Worm (Caenorhabditis elegans): ENCODE data around the gene F55C10.4.

F55C10.4 gene

ce11 chrV:11421605-11422004 is 35.1 kb downstream of the F55C10.4 start, which contains the start of gene des-2:
TSS of gene des-2 (minus strand) at chrV:11421705.
- TF ChIP-seq ceh-45 (GFP tag; IDR thresholded peaks at IDR 0.05): no peak
- no peak for TF ChIP-seq pha-4 (tag; optimal IDR thresholded peaks at IDR 0.05)
- no peak for TF ChIP-seq unc-86 (tag; optimal IDR thresholded peaks at IDR 0.05)
- TF ChIP-seq tbx-2 (tag; optimal IDR thresholded peaks at IDR 0.05): no peak
- no peak for TF ChIP-seq fkh-10 (GFP tag; optimal IDR thresholded peaks at IDR 0.05)
- no peak for TF ChIP-seq ceh-9 (tag; optimal IDR thresholded peaks at IDR 0.05)
- no peak for TF ChIP-seq rnt-1 (tag; optimal IDR thresholded peaks at IDR 0.05)
- no peak for TF ChIP-seq pax-1 (tag; optimal IDR thresholded peaks at IDR 0.05)
- TF ChIP-seq elt-2 (tag; optimal IDR thresholded peaks at IDR 0.05): no peak
- TF ChIP-seq dve-1 (tag; optimal IDR thresholded peaks at IDR 0.05): no peak
- TF ChIP-seq eyg-1 (tag; optimal IDR thresholded peaks at IDR 0.05): no peak
- no peak for TF ChIP-seq pha-2 (tag; optimal IDR thresholded peaks at IDR 0.05)
- no peak for TF ChIP-seq ceh-6 (GFP tag; optimal IDR thresholded peaks at IDR 0.05)
- no peak for TF ChIP-seq nhr-232 (tag; optimal IDR thresholded peaks at IDR 0.05)
- no peak for TF ChIP-seq hlh-30 (tag; optimal IDR thresholded peaks at IDR 0.05; ENCODE audit: insufficient read depth)

DNA sequence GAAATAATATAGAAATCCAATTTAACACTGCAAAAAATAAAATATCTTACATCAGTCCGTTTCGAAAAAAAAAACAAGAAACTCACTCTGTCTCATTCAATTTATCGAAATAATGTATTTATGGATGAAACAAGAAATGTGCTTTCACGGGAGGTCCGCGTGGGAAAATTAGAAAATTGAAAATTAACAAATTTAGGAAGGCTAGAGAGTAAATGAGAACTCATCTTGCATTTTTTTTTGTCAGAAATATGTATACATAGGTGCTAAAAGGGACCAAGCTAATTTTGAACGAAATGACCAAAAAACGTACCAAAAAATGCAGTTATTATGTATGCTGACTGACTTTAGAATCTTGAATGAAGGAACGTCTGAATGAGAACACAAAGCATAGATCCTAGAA is 38.0 kb downstream of the F55C10.4 start, which contains the start of gene T26H10.2:
T26H10.2 (minus strand) TSS at position 101 of the 400 bp plus-strand sequence.
- TF ChIP-seq C08G9.2 (tag; optimal IDR thresholded peaks at IDR 0.05) (no peak), eyg-1 (tag; optimal IDR thresholded peaks at IDR 0.05) (no peak), gmeb-2 (tag; optimal IDR thresholded peaks at IDR 0.05) (no peak), elt-2 (tag; optimal IDR thresholded peaks at IDR 0.05) (no peak), nfya-1 (tag; optimal IDR thresholded peaks at IDR 0.05) (no peak), hlh-8 (tag; optimal IDR thresholded peaks at IDR 0.05) (no peak), ets-4 (tag; optimal IDR thresholded peaks at IDR 0.05) (no peak), tbx-2 (tag; optimal IDR thresholded peaks at IDR 0.05) (no peak), dve-1 (tag; optimal IDR thresholded peaks at IDR 0.05) (no peak), ceh-14 (tag; optimal IDR thresholded peaks at IDR 0.05) (no peak), odd-2 (tag; optimal IDR thresholded peaks at IDR 0.05) (no peak), hlh-13 (GFP tag; optimal IDR thresholded peaks at IDR 0.05) (no peak), elt-4 (tag; optimal IDR thresholded peaks at IDR 0.05) (no peak), ceh-2 (tag; optimal IDR thresholded peaks at IDR 0.05) (no peak), T23F11.4 (GFP tag; optimal IDR thresholded peaks at IDR 0.05) (no peak), ceh-24 (tag; optimal IDR thresholded peaks at IDR 0.05) (no peak), ceh-45 (GFP tag; IDR thresholded peaks at IDR 0.05) (no peak), ahr-1 (tag; optimal IDR thresholded peaks at IDR 0.05) (no peak), Y22D7AL.16 (tag; optimal IDR thresholded peaks at IDR 0.05) (no peak)

DNA sequence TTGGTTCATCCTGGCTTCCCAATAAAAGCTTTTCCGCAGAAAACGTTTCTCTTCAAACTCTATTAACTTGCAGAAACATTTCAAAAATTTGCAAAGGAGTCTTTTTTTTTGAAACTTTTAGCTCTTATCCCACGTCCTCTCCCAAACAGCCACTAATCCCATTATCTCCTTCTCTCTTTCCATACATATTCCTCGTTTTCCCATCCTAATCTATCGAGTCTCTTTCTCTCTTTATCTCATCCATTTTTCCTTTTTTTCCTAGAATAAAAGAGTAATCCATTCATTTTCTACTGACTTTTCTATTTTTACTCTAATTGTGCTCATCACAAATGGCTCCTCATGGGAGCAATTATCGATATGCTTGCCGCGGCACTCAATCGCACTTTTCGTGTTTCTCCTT is 42.2 kb downstream of the F55C10.4 start:
- no peak for TF ChIP-seq syd-9 (tag; optimal IDR thresholded peaks at IDR 0.05)
- no peak for TF ChIP-seq nhr-11 (tag; optimal IDR thresholded peaks at IDR 0.05)
- TF ChIP-seq F13H6.1 (tag; optimal IDR thresholded peaks at IDR 0.05): no peak
- TF ChIP-seq elt-4 (tag; optimal IDR thresholded peaks at IDR 0.05): no peak
- peak; percentile 83 for TF ChIP-seq unc-42 (tag; optimal IDR thresholded peaks at IDR 0.05)
- no peak for TF ChIP-seq che-1 (tag; optimal IDR thresholded peaks at IDR 0.05)
- TF ChIP-seq ets-4 (tag; optimal IDR thresholded peaks at IDR 0.05): no peak
- no peak for TF ChIP-seq lim-6 (tag; optimal IDR thresholded peaks at IDR 0.05)
- peak; percentile 19 for TF ChIP-seq ceh-31 (tag; optimal IDR thresholded peaks at IDR 0.05)
- TF ChIP-seq T23F11.4 (GFP tag; optimal IDR thresholded peaks at IDR 0.05): no peak
- TF ChIP-seq C08G9.2 (tag; optimal IDR thresholded peaks at IDR 0.05): no peak
- TF ChIP-seq ahr-1 (tag; optimal IDR thresholded peaks at IDR 0.05): no peak
- no peak for TF ChIP-seq sox-2 (GFP tag; IDR thresholded peaks at IDR 0.05)
- no peak for TF ChIP-seq pha-2 (tag; optimal IDR thresholded peaks at IDR 0.05)
- TF ChIP-seq hlh-30 (tag; optimal IDR thresholded peaks at IDR 0.05; ENCODE audit: insufficient read depth): no peak
- no peak for TF ChIP-seq ceh-22 (tag; optimal IDR thresholded peaks at IDR 0.05)
- no peak for TF ChIP-seq sdc-2 (tag; optimal IDR thresholded peaks at IDR 0.05)

Measured in whole organism, late embryonic.